Worm (Caenorhabditis elegans) whole organism, L4 larva: Measurements from ENCODE around the gene K02E11.6.
A peak's percentile ranks its signal among the peaks of the same experiment; 100 is the strongest.
"Not testable (repeated sequence)": the region's sequence is repeated elsewhere in the genome, so short reads cannot be mapped to it uniquely, and the experiment has no call there.

ENCODE experiments used
- D1046.2 ChIP-seq: fragments of 200-800 bp; sonication (Bioruptor generic); IDR thresholded peaks from 2 replicates; pipeline ENCODE4 v1.3.6; 2022; ENCODE audit warnings: missing genetic modification characterization, missing compliant biosample characterization
- F26F4.8 ChIP-seq: fragments of 200-800 bp; sonication (Bioruptor generic); conservative IDR thresholded peaks from 2 replicates; pipeline ENCODE4 v1.3.6; 2022; ENCODE audit warnings: missing genetic modification characterization, missing compliant biosample characterization
- F44E2.7 ChIP-seq: fragments of 200-800 bp; sonication (Bioruptor generic); IDR thresholded peaks from 2 replicates; pipeline ENCODE4 v2.1.2; 2022; ENCODE audit warnings: missing genetic modification characterization, missing compliant biosample characterization
- R02D3.7 ChIP-seq: fragments of 150-350 bp; sonication (generic microtip); optimal IDR thresholded peaks from 3 replicates; lab custom pipeline; 2014; ENCODE audit warnings: missing biosample characterization, missing genetic modification characterization
- T26A8.4 ChIP-seq: fragments of 200-800 bp; sonication (Bioruptor generic); IDR thresholded peaks from 2 replicates; pipeline ENCODE4 v1.3.6; 2022; ENCODE audit warnings: missing genetic modification characterization, missing compliant biosample characterization
- Y48G9A.11 ChIP-seq: fragments of 200-800 bp; sonication (Bioruptor generic); IDR thresholded peaks from 2 replicates; pipeline ENCODE4 v1.3.6; 2022; ENCODE audit warnings: missing genetic modification reagents, missing genetic modification characterization, missing compliant biosample characterization
- arid-1 ChIP-seq: fragments of 200-800 bp; sonication (Bioruptor generic); conservative IDR thresholded peaks from 2 replicates; pipeline ENCODE4 v1.3.6; 2022; ENCODE audit warnings: missing genetic modification reagents, missing genetic modification characterization, missing compliant biosample characterization
- ceh-20 ChIP-seq: fragments of 200-800 bp; sonication (Bioruptor generic); IDR thresholded peaks from 2 replicates; pipeline ENCODE4 v1.3.6; 2022; ENCODE audit warnings: missing genetic modification reagents, missing genetic modification characterization, missing compliant biosample characterization
- ceh-44 ChIP-seq: fragments of 200-800 bp; sonication (Bioruptor generic); IDR thresholded peaks from 2 replicates; pipeline ENCODE4 v1.3.6; 2022; ENCODE audit warnings: missing genetic modification reagents, missing genetic modification characterization, missing compliant biosample characterization
- ctbp-1 ChIP-seq: fragments of 200-800 bp; sonication (Bioruptor generic); IDR thresholded peaks from 2 replicates; pipeline ENCODE4 v1.3.6; 2022; ENCODE audit warnings: missing genetic modification reagents, missing genetic modification characterization, missing compliant biosample characterization
- daf-16 ChIP-seq, 3 experiments: sonication (generic microtip); optimal IDR thresholded peaks; 2 replicates each; lab custom pipeline; 2016 to 2017; ENCODE audit warnings: missing genetic modification characterization in 3 of 3, missing genetic modification reagents in 3 of 3, mild to moderate bottlenecking in 2 of 3, missing compliant biosample characterization in 2 of 3, missing biosample characterization in 1 of 3, moderate library complexity in 1 of 3
- daf-19 ChIP-seq: fragments of 200-800 bp; sonication (Bioruptor generic); conservative IDR thresholded peaks from 2 replicates; pipeline ENCODE4 v1.3.6; 2022; ENCODE audit warnings: missing genetic modification characterization, missing compliant biosample characterization
- daf-8 ChIP-seq: fragments of 200-800 bp; sonication (Bioruptor generic); IDR thresholded peaks from 2 replicates; pipeline ENCODE4 v1.3.6; 2022; ENCODE audit warnings: missing genetic modification characterization, missing compliant biosample characterization
- dmd-6 ChIP-seq: fragments of 200-800 bp; sonication (Bioruptor generic); IDR thresholded peaks from 2 replicates; pipeline ENCODE4 v1.3.6; 2022; ENCODE audit warnings: missing genetic modification reagents, missing genetic modification characterization, missing compliant biosample characterization
- dmd-9 ChIP-seq: fragments of 200-800 bp; sonication (Bioruptor generic); IDR thresholded peaks from 2 replicates; pipeline ENCODE4 v1.3.6; 2022; ENCODE audit warnings: missing genetic modification reagents, missing genetic modification characterization, missing compliant biosample characterization
- dve-1 ChIP-seq: sonication (generic microtip); optimal IDR thresholded peaks from 2 replicates; lab custom pipeline; 2017; ENCODE audit warnings: antibody characterized with exemption, mild to moderate bottlenecking, missing genetic modification characterization, missing compliant biosample characterization; ENCODE audit not compliant: insufficient read depth
- hlh-11 ChIP-seq: fragments of 200-800 bp; sonication (Bioruptor generic); optimal IDR thresholded peaks from 2 replicates; lab custom pipeline; 2018; ENCODE audit warnings: mild to moderate bottlenecking, missing genetic modification characterization, missing compliant biosample characterization
- hmg-1.1 ChIP-seq: fragments of 200-800 bp; sonication (Bioruptor generic); IDR thresholded peaks from 2 replicates; pipeline ENCODE4 v1.3.6; 2022; ENCODE audit warnings: missing genetic modification reagents, missing genetic modification characterization, missing compliant biosample characterization
- lim-7 ChIP-seq: fragments of 200-800 bp; sonication (Bioruptor generic); IDR thresholded peaks from 2 replicates; pipeline ENCODE4 v1.3.6; 2022; ENCODE audit warnings: missing genetic modification characterization, missing compliant biosample characterization
- lin-1 ChIP-seq: fragments of 200-800 bp; sonication (Bioruptor generic); IDR thresholded peaks from 2 replicates; pipeline ENCODE4 v1.3.6; 2022; ENCODE audit warnings: missing genetic modification reagents, missing genetic modification characterization, missing compliant biosample characterization
- lin-38 ChIP-seq: fragments of 200-800 bp; sonication (Bioruptor generic); IDR thresholded peaks from 2 replicates; pipeline ENCODE4 v1.3.6; 2022; ENCODE audit warnings: missing genetic modification reagents, missing genetic modification characterization, missing compliant biosample characterization
- lin-39 ChIP-seq: fragments of 150-350 bp; optimal IDR thresholded peaks from 2 replicates; lab custom pipeline; 2014; ENCODE audit warnings: missing biosample characterization, missing genetic modification reagents, missing genetic modification characterization
- madf-5 ChIP-seq, 2 experiments: fragments of 200-800 bp; sonication (Bioruptor generic); IDR thresholded peaks; 2 replicates each; pipeline ENCODE4 v1.3.6; 2022; ENCODE audit warnings: missing compliant biosample characterization in 2 of 2, missing genetic modification characterization in 2 of 2
- madf-9 ChIP-seq: fragments of 200-800 bp; sonication (Bioruptor generic); conservative IDR thresholded peaks from 2 replicates; pipeline ENCODE4 v1.3.6; 2022; ENCODE audit warnings: missing genetic modification reagents, missing genetic modification characterization, missing compliant biosample characterization
- mdt-29 ChIP-seq: fragments of 200-800 bp; sonication (Bioruptor generic); IDR thresholded peaks from 2 replicates; pipeline ENCODE4 v1.3.6; 2022; ENCODE audit warnings: missing genetic modification reagents, missing genetic modification characterization, missing compliant biosample characterization
- mep-1 ChIP-seq: fragments of 150-350 bp; sonication (generic microtip); optimal IDR thresholded peaks from 3 replicates; lab custom pipeline; 2014; ENCODE audit warnings: missing biosample characterization, missing genetic modification characterization
- mxl-2 ChIP-seq: fragments of 200-800 bp; sonication (Bioruptor generic); conservative IDR thresholded peaks from 2 replicates; pipeline ENCODE4 v1.3.6; 2022; ENCODE audit warnings: missing genetic modification reagents, missing genetic modification characterization, missing compliant biosample characterization
- mxl-3 ChIP-seq: fragments of 200-800 bp; sonication (Bioruptor generic); optimal IDR thresholded peaks from 2 replicates; lab custom pipeline; 2018; ENCODE audit warnings: mild to moderate bottlenecking, missing genetic modification characterization, missing compliant biosample characterization
- nhr-28 ChIP-seq: fragments of 150-350 bp; optimal IDR thresholded peaks from 2 replicates; lab custom pipeline; 2014; ENCODE audit warnings: missing biosample characterization, missing genetic modification characterization
- nhr-41 ChIP-seq: fragments of 200-800 bp; sonication (Bioruptor generic); IDR thresholded peaks from 2 replicates; pipeline ENCODE4 v1.3.6; 2022; ENCODE audit warnings: missing genetic modification reagents, missing genetic modification characterization, missing compliant biosample characterization
- nhr-42 ChIP-seq: fragments of 200-800 bp; sonication (Bioruptor generic); IDR thresholded peaks from 2 replicates; pipeline ENCODE4 v1.3.6; 2022; ENCODE audit warnings: missing genetic modification characterization, missing compliant biosample characterization
- nhr-76 ChIP-seq: fragments of 150-350 bp; optimal IDR thresholded peaks from 2 replicates; lab custom pipeline; 2014; ENCODE audit warnings: missing biosample characterization, missing genetic modification characterization
- nhr-77 ChIP-seq: fragments of 150-350 bp; optimal IDR thresholded peaks from 2 replicates; lab custom pipeline; 2014; ENCODE audit warnings: missing biosample characterization, missing genetic modification characterization
- pha-4 ChIP-seq, 2 experiments: fragments of 150-350 bp in 1 of 2; fragments of 200-800 bp in 1 of 2; sonication (Bioruptor generic) in 1 of 2; IDR thresholded peaks in 1 of 2; optimal IDR thresholded peaks in 1 of 2; 2 replicates each; pipeline versions ENCODE4 v1.3.6 to Lab custom; 2014 to 2022; ENCODE audit warnings: missing genetic modification characterization in 2 of 2, missing genetic modification reagents in 2 of 2, missing biosample characterization in 1 of 2, missing compliant biosample characterization in 1 of 2
- php-3 ChIP-seq: fragments of 200-800 bp; sonication (Bioruptor generic); IDR thresholded peaks from 2 replicates; pipeline ENCODE4 v1.3.6; 2022; ENCODE audit warnings: missing genetic modification reagents, missing genetic modification characterization, missing compliant biosample characterization
- saeg-2 ChIP-seq: fragments of 200-800 bp; sonication (Bioruptor generic); IDR thresholded peaks from 2 replicates; pipeline ENCODE4 v1.3.6; 2022; ENCODE audit warnings: missing genetic modification reagents, missing genetic modification characterization, missing compliant biosample characterization
- set-16 ChIP-seq: fragments of 200-800 bp; sonication (Bioruptor generic); IDR thresholded peaks from 2 replicates; pipeline ENCODE4 v1.3.6; 2022; ENCODE audit warnings: missing genetic modification reagents, missing genetic modification characterization, missing compliant biosample characterization
- tra-1 ChIP-seq: fragments of 200-800 bp; sonication (Bioruptor generic); IDR thresholded peaks from 2 replicates; pipeline ENCODE4 v1.3.6; 2022; ENCODE audit warnings: missing genetic modification reagents, missing genetic modification characterization, missing compliant biosample characterization
- unc-62 ChIP-seq, 3 experiments: fragments of 150-350 bp in 1 of 3; sonication (generic microtip); optimal IDR thresholded peaks in 2 of 3; peaks in 1 of 3; 1 replicate in 1 of 3; 2 replicates in 2 of 3; lab custom pipeline; 2014 to 2017; ENCODE audit warnings: missing biosample characterization in 3 of 3, missing genetic modification characterization in 3 of 3, missing genetic modification reagents in 3 of 3, missing genotype in 1 of 3
- vab-7 ChIP-seq: fragments of 200-800 bp; sonication (Bioruptor generic); IDR thresholded peaks from 2 replicates; pipeline ENCODE4 v1.3.6; 2022; ENCODE audit warnings: missing genetic modification reagents, missing genetic modification characterization, missing compliant biosample characterization

Gene K02E11.6

DNA sequence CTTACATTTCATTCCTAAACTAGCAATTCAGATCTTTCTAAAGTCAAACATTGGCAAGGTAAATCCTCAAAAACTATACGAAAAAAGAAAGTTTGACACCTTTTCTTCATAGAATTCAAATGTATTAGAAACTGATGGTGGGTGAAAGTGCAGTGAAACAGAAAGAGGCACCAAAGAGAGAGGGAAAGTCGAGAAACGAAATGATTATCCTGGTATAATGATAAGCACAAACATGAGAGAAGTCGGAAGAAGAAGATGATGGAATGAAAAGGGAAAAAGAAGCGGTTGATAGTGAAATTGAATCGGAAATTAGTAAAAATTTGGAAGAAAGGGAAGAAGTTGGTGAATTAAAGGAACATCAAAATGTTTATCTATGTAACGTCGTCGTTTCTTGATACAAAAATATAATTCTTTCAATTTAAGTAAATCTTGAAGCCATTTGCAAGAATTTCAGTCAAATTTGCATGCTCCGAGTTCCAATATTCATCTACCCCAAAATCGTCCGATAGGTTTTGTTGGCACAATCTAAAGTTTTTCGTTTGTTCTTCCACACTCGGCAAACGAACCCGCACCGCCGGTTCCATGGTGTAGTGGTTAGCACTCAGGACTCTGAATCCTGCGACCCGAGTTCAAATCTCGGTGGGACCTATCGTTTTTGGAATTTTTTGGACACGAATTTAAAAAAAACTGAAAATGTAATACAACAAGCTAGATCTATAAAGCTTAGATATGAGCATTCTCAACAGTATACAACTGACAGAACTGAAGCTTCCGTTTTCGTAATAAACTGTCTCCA, 17.6 kb upstream of the K02E11.6 start (continued):
- TF ChIP-seq R02D3.7 (tag; lab: Kevin White, UChicago): no peak
- TF ChIP-seq nhr-41 (GFP tag; lab: Robert Waterston, UW): no peak

DNA sequence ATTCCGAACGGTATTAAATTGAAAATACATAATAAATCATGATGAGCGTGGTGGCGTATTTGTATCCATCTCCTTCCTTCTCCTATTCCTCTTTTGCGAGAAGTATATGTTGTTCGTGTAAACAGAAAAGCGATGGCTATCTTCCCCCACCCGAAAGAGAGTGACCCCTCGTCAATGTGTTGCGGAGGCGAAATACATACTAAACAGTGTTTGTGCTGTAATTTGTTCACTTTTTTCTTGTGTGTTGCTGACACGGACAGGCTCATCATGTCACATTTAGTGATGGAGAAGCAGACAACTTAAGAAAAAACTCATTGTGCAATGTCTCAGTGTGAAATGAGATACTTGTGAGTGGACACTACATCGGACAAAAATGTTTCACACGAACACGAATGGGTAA, 16.9 kb upstream of the K02E11.6 start:
- TF ChIP-seq mxl-3: peak; percentile 12
- no peak for TF ChIP-seq nhr-77 (tag; lab: Kevin White, UChicago)
- peak in 1 of 2 experiments; percentile 24 for TF ChIP-seq unc-62 (GFP tag; optimal IDR thresholded peaks at IDR 0.05 in 1 of 2; lab: Kevin White, UChicago)
- no peak for TF ChIP-seq unc-62 (tag; optimal IDR thresholded peaks at IDR 0.05; lab: Kevin White, UChicago)
- TF ChIP-seq dmd-9 (GFP tag; lab: Robert Waterston, UW): no peak
- TF ChIP-seq daf-19 (GFP tag; lab: Robert Waterston, UW): no peak
- peak; percentile 10 for TF ChIP-seq hlh-11 (tag; lab: Kevin White, UChicago)
- TF ChIP-seq nhr-28 (tag; lab: Kevin White, UChicago): peak; percentile 8
- TF ChIP-seq dmd-6 (GFP tag; lab: Robert Waterston, UW): peak; percentile 20; the same call in 1 of the 2 replicates
- no peak for TF ChIP-seq mep-1 (tag; lab: Kevin White, UChicago)
- TF ChIP-seq daf-16 (GFP tag; optimal IDR thresholded peaks at IDR 0.05; lab: Kevin White, UChicago): peak in 1 of 2 experiments; percentile 56
- peak; percentile 80 for TF ChIP-seq daf-16 (tag; optimal IDR thresholded peaks at IDR 0.05; lab: Kevin White, UChicago)

DNA sequence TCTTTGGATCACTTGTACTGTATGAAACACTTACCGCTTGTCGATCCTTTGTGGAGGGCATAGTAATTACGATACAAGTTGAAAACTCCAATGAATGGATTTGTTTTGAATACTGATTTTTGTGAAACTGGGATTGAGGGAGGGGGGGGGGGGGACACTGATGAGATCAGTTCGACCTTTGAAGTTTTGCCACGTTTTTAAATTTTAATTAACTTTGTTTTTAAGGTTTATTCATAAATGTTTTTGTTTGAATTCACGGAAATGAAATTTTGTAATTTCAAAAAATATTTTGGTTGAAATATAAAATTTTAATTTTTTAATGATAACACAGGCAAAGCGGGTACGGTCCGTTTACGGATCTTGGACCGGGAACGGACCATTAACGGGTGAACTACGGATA, 12.7 kb upstream of the K02E11.6 start, which contains the start of gene ent-3:
Gene ent-3 (minus strand): TSS at position 101 of the 400 bp plus-strand sequence.
- TF ChIP-seq T26A8.4 (GFP tag; lab: Robert Waterston, UW): no peak
- no peak for TF ChIP-seq lin-1 (GFP tag; lab: Robert Waterston, UW)
- TF ChIP-seq lin-39 (tag; lab: Kevin White, UChicago): no peak
- no peak for TF ChIP-seq nhr-76 (tag; lab: Kevin White, UChicago)
- no peak for TF ChIP-seq dve-1
- TF ChIP-seq, all 104 proteins: peak for 0

DNA sequence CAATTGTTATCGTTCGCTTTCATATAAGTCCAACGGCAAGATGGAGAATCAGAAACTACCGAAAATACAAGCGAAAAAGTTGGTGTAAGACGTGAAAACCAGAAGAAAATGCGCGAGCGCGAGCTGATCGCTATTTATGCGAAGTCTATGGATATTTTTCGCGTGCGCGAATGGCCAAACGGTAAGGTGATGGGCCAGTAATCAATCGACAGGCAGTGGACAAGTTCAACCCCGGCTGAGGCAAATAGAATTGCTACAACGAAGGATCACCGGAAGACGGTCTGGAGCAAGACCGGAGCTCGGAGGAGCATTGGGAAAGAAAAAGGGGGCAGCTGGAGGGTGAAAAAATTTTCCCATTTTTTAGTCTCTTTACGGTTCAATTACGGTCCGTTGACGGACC, 11.2 kb upstream of the K02E11.6 start:
- TF ChIP-seq set-16 (GFP tag; lab: Robert Waterston, UW) (peak; percentile 56), ctbp-1 (GFP tag; lab: Robert Waterston, UW) (peak; percentile 78), mdt-29 (GFP tag; lab: Robert Waterston, UW) (peak; percentile 56; the same call in 1 of the 2 replicates), T26A8.4 (GFP tag; lab: Robert Waterston, UW) (peak; percentile 52; the same call in 1 of the 2 replicates), ceh-44 (GFP tag; lab: Robert Waterston, UW) (peak; percentile 64; the same call in 1 of the 2 replicates), madf-9 (GFP tag; lab: Robert Waterston, UW) (peak; percentile 59; the same call in 1 of the 2 replicates), nhr-42 (GFP tag; lab: Robert Waterston, UW) (0 out of 2 replicates have a peak, but pooled peaks have one; percentile 65), F26F4.8 (peak; percentile 92), pha-4 (GFP tag; IDR thresholded peaks at IDR 0.05; lab: Robert Waterston, UW) (peak; percentile 75), dmd-6 (GFP tag; lab: Robert Waterston, UW) (0 out of 2 replicates have a peak, but pooled peaks have one; percentile 35), vab-7 (GFP tag; lab: Robert Waterston, UW) (peak; percentile 64), hmg-1.1 (GFP tag; lab: Robert Waterston, UW) (peak; percentile 24; the same call in 1 of the 2 replicates), nhr-41 (GFP tag; lab: Robert Waterston, UW) (peak; percentile 26; the same call in 1 of the 2 replicates), ceh-20 (GFP tag; lab: Robert Waterston, UW) (0 out of 2 replicates have a peak, but pooled peaks have one; percentile 28), lim-7 (GFP tag; lab: Robert Waterston, UW) (peak; percentile 89), mxl-2 (GFP tag; lab: Robert Waterston, UW) (0 out of 2 replicates have a peak, but pooled peaks have one; percentile 40), tra-1 (GFP tag; lab: Robert Waterston, UW) (peak; percentile 49; the same call in 1 of the 2 replicates), Y48G9A.11 (GFP tag; lab: Robert Waterston, UW) (peak; percentile 81), daf-8 (GFP tag; lab: Robert Waterston, UW) (0 out of 2 replicates have a peak, but pooled peaks have one; percentile 33), lin-38 (GFP tag; lab: Robert Waterston, UW) (peak; percentile 82), D1046.2 (GFP tag; lab: Robert Waterston, UW) (peak; percentile 86; the same call in 1 of the 2 replicates), saeg-2 (GFP tag; lab: Robert Waterston, UW) (0 out of 2 replicates have a peak, but pooled peaks have one; percentile 46), php-3 (GFP tag; lab: Robert Waterston, UW) (peak; percentile 53; the same call in 1 of the 2 replicates), F44E2.7 (GFP tag; lab: Robert Waterston, UW) (peak; percentile 59; the same call in 1 of the 2 replicates), arid-1 (GFP tag; lab: Robert Waterston, UW) (peak; percentile 72), madf-5 (GFP tag; IDR thresholded peaks at IDR 0.05; lab: Robert Waterston, UW) (peak; percentile 33 to 77; a peak in 2 of 4 replicates)
- TF ChIP-seq pha-4 (tag; optimal IDR thresholded peaks at IDR 0.05; lab: Kevin White, UChicago): not testable (repeated sequence)
